Fruit fly (Drosophila melanogaster): Measurements from ENCODE around the gene CG42337.

DNA sequence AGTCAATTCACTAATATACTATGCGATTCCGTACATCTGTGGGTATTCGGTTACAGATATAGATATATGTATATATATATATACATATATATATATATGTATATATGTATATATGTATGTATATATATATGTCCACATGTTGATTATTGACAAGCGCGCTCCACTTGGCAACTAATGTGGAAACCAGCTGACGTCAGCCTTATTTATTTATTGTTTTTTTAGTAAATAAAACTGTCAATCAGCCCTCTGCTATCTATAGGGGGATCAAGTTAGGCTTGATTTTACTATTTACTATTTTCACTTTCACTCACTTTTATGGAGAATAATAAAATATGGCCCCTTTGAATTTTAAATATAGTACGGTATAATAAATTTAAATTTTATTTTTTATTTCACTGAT lies 18.2 kb downstream of the CG42337 start:
- TF ChIP-seq acj6 (GFP tag; optimal IDR thresholded peaks at IDR 0.05), result no peak
- TF ChIP-seq CG1621 (tag; optimal IDR thresholded peaks at IDR 0.05), result no peak
- no peak for TF ChIP-seq Sox102F (GFP tag; optimal IDR thresholded peaks at IDR 0.05)
- no peak for TF ChIP-seq achi (GFP tag; optimal IDR thresholded peaks at IDR 0.05)
- TF ChIP-seq CG6854 (GFP tag; optimal IDR thresholded peaks at IDR 0.05), result no peak
- TF ChIP-seq pdm3 (GFP tag; optimal IDR thresholded peaks at IDR 0.05), result no peak
- no peak for TF ChIP-seq CG11902 (GFP tag; optimal IDR thresholded peaks at IDR 0.05)
